Worm (Caenorhabditis elegans): ENCODE results near the gene R09D1.13.

DNA sequence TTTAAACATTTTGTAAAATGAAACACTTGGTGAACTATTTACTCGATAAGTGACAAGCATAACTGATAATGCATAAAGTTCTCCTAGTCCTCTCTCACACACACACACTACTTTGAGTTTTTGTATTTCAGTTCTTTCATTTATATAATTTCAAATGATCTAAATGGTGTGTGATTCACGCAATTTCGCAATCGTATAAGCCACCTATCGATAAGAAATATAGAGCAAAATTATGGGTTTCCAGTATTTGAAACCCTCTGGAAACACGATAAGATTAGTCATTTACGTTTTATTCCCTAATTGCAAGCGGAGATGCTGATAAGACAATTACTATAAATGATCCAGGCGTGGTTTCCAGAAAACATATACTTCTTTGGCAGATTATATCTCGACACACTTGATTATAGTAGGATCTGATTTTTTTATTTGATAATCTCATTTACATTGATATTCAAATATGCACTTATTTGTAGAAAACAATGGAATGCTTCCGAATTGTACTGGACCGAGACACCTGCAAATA, 33.1 kb downstream of the R09D1.13 start, which contains the start of gene arrd-3:
- TF ChIP-seq T22C8.4 (GFP tag; IDR thresholded peaks at IDR 0.05): no peak
- TF ChIP-seq tab-1 (GFP tag; IDR thresholded peaks at IDR 0.05): no peak
